Fruit fly (Drosophila melanogaster): ENCODE data around the gene CG15432.

- TF ChIP-seq H2.0 (GFP tag; IDR thresholded peaks at IDR 0.05): no peak
- TF ChIP-seq CG13424 (tag; optimal IDR thresholded peaks at IDR 0.05): no peak
- no peak for TF ChIP-seq CG31441 (GFP tag; IDR thresholded peaks at IDR 0.05)
- TF ChIP-seq D (optimal IDR thresholded peaks at IDR 0.05): no peak
- no peak for TF ChIP-seq D (GFP tag; optimal IDR thresholded peaks at IDR 0.05)
- TF ChIP-seq Adf1 (GFP tag; IDR thresholded peaks at IDR 0.05): no peak
- TF ChIP-seq usp (GFP tag; optimal IDR thresholded peaks at IDR 0.05): no peak
These were observed 2.3 kb downstream of the CG15432 start, which contains the start of the genes morgue and Elp3 for dm6 chr2L:4444457-4444856.
